Worm (Caenorhabditis elegans) whole organism, L4 larva: ENCODE results near the gene Y67D8C.6.

Experiments used
- D1046.2 ChIP-seq: fragments of 200-800 bp; sonication (Bioruptor generic); IDR thresholded peaks from 2 replicates; pipeline ENCODE4 v1.3.6; 2022; ENCODE audit warnings: missing genetic modification characterization, missing compliant biosample characterization
- Y48G9A.11 ChIP-seq: fragments of 200-800 bp; sonication (Bioruptor generic); IDR thresholded peaks from 2 replicates; pipeline ENCODE4 v1.3.6; 2022; ENCODE audit warnings: missing genetic modification reagents, missing genetic modification characterization, missing compliant biosample characterization
- Y75B8A.6 ChIP-seq: fragments of 200-800 bp; sonication (Bioruptor generic); IDR thresholded peaks from 2 replicates; pipeline ENCODE4 v1.3.6; 2022; ENCODE audit warnings: missing genetic modification reagents, missing genetic modification characterization, missing compliant biosample characterization
- aha-1 ChIP-seq: fragments of 150-350 bp; peaks from one replicate; lab custom pipeline; 2014; ENCODE audit warnings: missing biosample characterization, missing genetic modification characterization
- attf-4 ChIP-seq: sonication (generic microtip); optimal IDR thresholded peaks from 3 replicates; lab custom pipeline; 2017; ENCODE audit warnings: missing biosample characterization, missing genetic modification characterization
- ceh-44 ChIP-seq: fragments of 200-800 bp; sonication (Bioruptor generic); IDR thresholded peaks from 2 replicates; pipeline ENCODE4 v1.3.6; 2022; ENCODE audit warnings: missing genetic modification reagents, missing genetic modification characterization, missing compliant biosample characterization
- daf-12 ChIP-seq: fragments of 150-350 bp; optimal IDR thresholded peaks from 2 replicates; lab custom pipeline; 2014; ENCODE audit warnings: missing biosample characterization, missing genetic modification reagents, missing genetic modification characterization
- daf-16 ChIP-seq, 3 experiments: sonication (generic microtip); optimal IDR thresholded peaks; 2 replicates each; lab custom pipeline; 2016 to 2017; ENCODE audit warnings: missing genetic modification characterization in 3 of 3, missing genetic modification reagents in 3 of 3, mild to moderate bottlenecking in 2 of 3, missing compliant biosample characterization in 2 of 3, missing biosample characterization in 1 of 3, moderate library complexity in 1 of 3
- dmd-9 ChIP-seq: fragments of 200-800 bp; sonication (Bioruptor generic); IDR thresholded peaks from 2 replicates; pipeline ENCODE4 v1.3.6; 2022; ENCODE audit warnings: missing genetic modification reagents, missing genetic modification characterization, missing compliant biosample characterization
- duxl-1 ChIP-seq: sonication (generic microtip); optimal IDR thresholded peaks from 2 replicates; lab custom pipeline; 2016; ENCODE audit warnings: mild to moderate bottlenecking, missing genetic modification characterization, moderate library complexity, missing compliant biosample characterization; ENCODE audit not compliant: poor library complexity
- dve-1 ChIP-seq: sonication (generic microtip); optimal IDR thresholded peaks from 2 replicates; lab custom pipeline; 2017; ENCODE audit warnings: antibody characterized with exemption, mild to moderate bottlenecking, missing genetic modification characterization, missing compliant biosample characterization; ENCODE audit not compliant: insufficient read depth
- egl-27 ChIP-seq: sonication (generic microtip); optimal IDR thresholded peaks from 3 replicates; lab custom pipeline; 2017; ENCODE audit warnings: missing biosample characterization, missing genetic modification reagents, missing genetic modification characterization
- egl-43 ChIP-seq: fragments of 200-800 bp; sonication (Bioruptor generic); IDR thresholded peaks from 2 replicates; pipeline ENCODE4 v1.3.6; 2022; ENCODE audit warnings: missing genetic modification reagents, missing genetic modification characterization, missing compliant biosample characterization
- fkh-10 ChIP-seq: fragments of 150-350 bp; optimal IDR thresholded peaks from 2 replicates; lab custom pipeline; 2014; ENCODE audit warnings: missing biosample characterization, missing genetic modification reagents, missing genetic modification characterization
- hif-1 ChIP-seq, 2 experiments: sonication (generic microtip); optimal IDR thresholded peaks; 2 replicates each; lab custom pipeline; 2016 to 2017; ENCODE audit warnings: missing compliant biosample characterization in 2 of 2, missing genetic modification characterization in 2 of 2, missing genetic modification reagents in 2 of 2, missing genotype in 2 of 2, mild to moderate bottlenecking in 1 of 2
- hlh-30 ChIP-seq: sonication (generic microtip); optimal IDR thresholded peaks from 2 replicates; lab custom pipeline; 2017; ENCODE audit warnings: antibody characterized with exemption, mild to moderate bottlenecking, missing genetic modification characterization, missing compliant biosample characterization; ENCODE audit not compliant: insufficient read depth
- hmg-1.1 ChIP-seq: fragments of 200-800 bp; sonication (Bioruptor generic); IDR thresholded peaks from 2 replicates; pipeline ENCODE4 v1.3.6; 2022; ENCODE audit warnings: missing genetic modification reagents, missing genetic modification characterization, missing compliant biosample characterization
- lin-1 ChIP-seq: fragments of 200-800 bp; sonication (Bioruptor generic); IDR thresholded peaks from 2 replicates; pipeline ENCODE4 v1.3.6; 2022; ENCODE audit warnings: missing genetic modification reagents, missing genetic modification characterization, missing compliant biosample characterization
- lin-15B ChIP-seq: fragments of 150-350 bp; sonication (generic microtip); optimal IDR thresholded peaks from 3 replicates; lab custom pipeline; 2014; ENCODE audit warnings: missing biosample characterization, missing genetic modification characterization
- madf-9 ChIP-seq: fragments of 200-800 bp; sonication (Bioruptor generic); conservative IDR thresholded peaks from 2 replicates; pipeline ENCODE4 v1.3.6; 2022; ENCODE audit warnings: missing genetic modification reagents, missing genetic modification characterization, missing compliant biosample characterization
- mep-1 ChIP-seq: fragments of 150-350 bp; sonication (generic microtip); optimal IDR thresholded peaks from 3 replicates; lab custom pipeline; 2014; ENCODE audit warnings: missing biosample characterization, missing genetic modification characterization
- rbr-2 ChIP-seq: sonication (generic microtip); optimal IDR thresholded peaks from 2 replicates; lab custom pipeline; 2016; ENCODE audit warnings: missing genotype, missing genetic modification characterization, missing compliant biosample characterization
- sdz-12 ChIP-seq: fragments of 200-800 bp; sonication (Bioruptor generic); optimal IDR thresholded peaks from 2 replicates; lab custom pipeline; 2018; ENCODE audit warnings: mild to moderate bottlenecking, missing genetic modification characterization, missing compliant biosample characterization
- set-16 ChIP-seq: fragments of 200-800 bp; sonication (Bioruptor generic); IDR thresholded peaks from 2 replicates; pipeline ENCODE4 v1.3.6; 2022; ENCODE audit warnings: missing genetic modification reagents, missing genetic modification characterization, missing compliant biosample characterization
- snpc-1.2 ChIP-seq: fragments of 200-800 bp; sonication (Bioruptor generic); IDR thresholded peaks from 2 replicates; pipeline ENCODE4 v1.3.6; 2022; ENCODE audit warnings: missing genetic modification reagents, missing genetic modification characterization, missing compliant biosample characterization
- tra-1 ChIP-seq: fragments of 200-800 bp; sonication (Bioruptor generic); IDR thresholded peaks from 2 replicates; pipeline ENCODE4 v1.3.6; 2022; ENCODE audit warnings: missing genetic modification reagents, missing genetic modification characterization, missing compliant biosample characterization
- unc-62 ChIP-seq, 3 experiments: fragments of 150-350 bp in 1 of 3; sonication (generic microtip); optimal IDR thresholded peaks in 2 of 3; peaks in 1 of 3; 1 replicate in 1 of 3; 2 replicates in 2 of 3; lab custom pipeline; 2014 to 2017; ENCODE audit warnings: missing biosample characterization in 3 of 3, missing genetic modification characterization in 3 of 3, missing genetic modification reagents in 3 of 3, missing genotype in 1 of 3
- zip-11 ChIP-seq: fragments of 200-800 bp; sonication (Bioruptor generic); IDR thresholded peaks from 2 replicates; pipeline ENCODE4 v1.3.6; 2022; ENCODE audit warnings: missing genetic modification characterization, missing compliant biosample characterization
- zip-2 ChIP-seq: fragments of 150-350 bp; optimal IDR thresholded peaks from 2 replicates; lab custom pipeline; 2014; ENCODE audit warnings: missing biosample characterization, missing genetic modification characterization

Gene Y67D8C.6

DNA sequence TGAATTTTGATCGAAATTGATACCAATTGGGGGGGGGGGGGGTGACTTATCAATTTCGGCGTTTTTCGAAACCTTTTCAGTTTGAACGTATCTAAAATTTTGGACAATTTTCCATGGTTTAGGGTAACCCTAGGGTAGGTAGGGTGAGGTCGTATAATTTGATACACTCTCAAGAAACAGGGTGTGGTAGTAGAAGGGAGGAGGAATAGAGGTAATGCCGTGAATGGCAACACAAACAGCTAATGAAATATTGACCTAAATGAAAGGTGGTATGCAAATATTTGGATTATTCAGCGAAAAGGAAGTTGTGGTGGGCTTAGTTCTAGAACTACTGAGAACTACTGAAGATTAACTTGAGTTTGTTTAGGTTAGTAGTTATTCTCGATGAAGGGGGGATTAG is 29.8 kb upstream of the Y67D8C.6 start:
- peak; percentile 95 for TF ChIP-seq aha-1 (tag; lab: Kevin White, UChicago)
- no peak for TF ChIP-seq daf-12 (tag; lab: Kevin White, UChicago)
- TF ChIP-seq, all 104 proteins: peak for 1

DNA sequence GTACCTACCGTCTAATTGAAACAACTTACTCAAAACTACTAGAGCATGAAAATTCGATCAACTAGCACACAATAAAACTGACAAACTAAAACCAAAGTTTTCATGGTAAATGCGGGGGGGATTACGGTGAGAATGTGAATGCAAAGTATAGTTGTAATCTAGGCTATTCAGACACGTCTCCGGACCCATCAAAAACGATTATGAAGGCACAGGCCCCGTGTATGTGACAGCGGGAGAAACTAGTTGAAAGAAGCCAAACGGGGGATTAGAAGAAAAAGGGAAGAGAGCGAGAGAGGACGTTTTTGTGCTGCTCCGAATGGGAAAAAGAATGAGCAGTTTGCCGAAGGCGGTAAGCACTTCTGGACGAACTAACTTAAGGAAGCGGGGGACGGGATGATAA is 27.9 kb upstream of the Y67D8C.6 start:
- TF ChIP-seq lin-1 (GFP tag; lab: Robert Waterston, UW), result no peak
- no peak for TF ChIP-seq lin-15B

DNA sequence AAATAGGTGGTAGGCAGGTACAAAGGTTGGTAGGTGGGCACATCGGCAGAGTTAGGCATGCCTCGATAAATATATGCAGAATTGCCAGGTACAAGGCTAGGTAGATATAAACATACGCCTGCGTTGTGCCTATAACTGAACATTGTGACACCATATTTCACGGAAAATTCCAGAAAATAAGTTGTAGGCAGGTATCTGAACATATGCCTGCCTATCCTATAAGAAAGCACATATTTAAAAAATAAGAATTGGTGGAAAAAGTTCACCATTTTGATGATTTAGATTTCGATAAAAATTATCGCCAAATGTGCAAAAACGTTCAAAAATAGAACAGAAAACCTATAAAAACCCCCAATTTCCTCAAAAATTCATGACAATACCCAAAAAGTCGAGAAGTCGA is 26.4 kb upstream of the Y67D8C.6 start:
- TF ChIP-seq unc-62 (GFP tag; optimal IDR thresholded peaks at IDR 0.05 in 1 of 2; lab: Kevin White, UChicago) (peak in 1 of 2 experiments; percentile 91), unc-62 (tag; optimal IDR thresholded peaks at IDR 0.05; lab: Kevin White, UChicago) (no peak), dmd-9 (GFP tag; lab: Robert Waterston, UW) (no peak), aha-1 (tag; lab: Kevin White, UChicago) (peak; percentile 70)
- TF ChIP-seq, all 104 proteins: peak for 2

- TF ChIP-seq ceh-44 (no peak), dve-1 (tag; lab: Kevin White, UChicago) (no peak), madf-9 (GFP tag; lab: Robert Waterston, UW) (no peak), duxl-1 (no peak), mep-1 (tag; lab: Kevin White, UChicago) (no peak), fkh-10 (GFP tag; lab: Kevin White, UChicago) (no peak), rbr-2 (tag; lab: Kevin White, UChicago) (no peak), sdz-12 (no peak), Y48G9A.11 (GFP tag; lab: Robert Waterston, UW) (no peak), daf-16 (GFP tag; optimal IDR thresholded peaks at IDR 0.05; lab: Kevin White, UChicago) (no peak), daf-16 (tag; optimal IDR thresholded peaks at IDR 0.05; lab: Kevin White, UChicago) (no peak), egl-27 (tag; lab: Kevin White, UChicago) (no peak), egl-43 (GFP tag; lab: Robert Waterston, UW) (no peak), tra-1 (GFP tag; lab: Robert Waterston, UW) (no peak), snpc-1.2 (GFP tag; lab: Robert Waterston, UW) (no peak), hif-1 (tag; optimal IDR thresholded peaks at IDR 0.05; lab: Kevin White, UChicago) (no peak), zip-2 (tag; lab: Kevin White, UChicago) (no peak), hmg-1.1 (GFP tag; lab: Robert Waterston, UW) (no peak), hlh-30 (tag; lab: Kevin White, UChicago) (no peak), zip-11 (no peak), attf-4 (tag; lab: Kevin White, UChicago) (no peak)
These were observed 23.6 kb upstream of the Y67D8C.6 start, which contains the start of gene Y67D8C.9 for ce11 chrIV:3086825-3087224. TSS of gene Y67D8C.9 (minus strand) at chrIV:3086925.

DNA sequence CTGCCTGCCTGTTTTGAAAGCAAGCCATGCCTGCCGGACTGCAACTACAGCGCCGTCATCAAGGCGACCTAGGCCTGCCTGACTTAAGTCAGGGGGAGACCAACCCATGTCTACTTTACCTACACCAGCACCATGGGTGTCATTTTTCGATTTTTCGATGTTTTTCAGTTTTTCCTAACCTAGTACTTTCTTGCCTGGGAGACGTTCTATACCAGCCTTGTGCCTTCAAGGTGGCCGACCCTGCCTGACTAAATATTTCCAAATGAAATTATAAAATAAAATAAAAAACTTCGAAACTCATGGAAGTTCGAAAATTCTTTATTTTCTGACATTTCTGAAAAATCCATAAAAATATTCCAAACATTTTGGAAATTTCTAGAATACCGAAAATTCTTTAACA is 13.6 kb upstream of the Y67D8C.6 start:
- peak in 1 of 2 experiments; percentile 90 for TF ChIP-seq unc-62 (GFP tag; optimal IDR thresholded peaks at IDR 0.05 in 1 of 2; lab: Kevin White, UChicago)
- no peak for TF ChIP-seq unc-62 (tag; optimal IDR thresholded peaks at IDR 0.05; lab: Kevin White, UChicago)
- 0 out of 2 replicates have a peak, but pooled peaks have one; percentile 43 for TF ChIP-seq D1046.2 (GFP tag; lab: Robert Waterston, UW)
- TF ChIP-seq aha-1 (tag; lab: Kevin White, UChicago), result peak; percentile 80
- no peak for TF ChIP-seq set-16 (GFP tag; lab: Robert Waterston, UW)

DNA sequence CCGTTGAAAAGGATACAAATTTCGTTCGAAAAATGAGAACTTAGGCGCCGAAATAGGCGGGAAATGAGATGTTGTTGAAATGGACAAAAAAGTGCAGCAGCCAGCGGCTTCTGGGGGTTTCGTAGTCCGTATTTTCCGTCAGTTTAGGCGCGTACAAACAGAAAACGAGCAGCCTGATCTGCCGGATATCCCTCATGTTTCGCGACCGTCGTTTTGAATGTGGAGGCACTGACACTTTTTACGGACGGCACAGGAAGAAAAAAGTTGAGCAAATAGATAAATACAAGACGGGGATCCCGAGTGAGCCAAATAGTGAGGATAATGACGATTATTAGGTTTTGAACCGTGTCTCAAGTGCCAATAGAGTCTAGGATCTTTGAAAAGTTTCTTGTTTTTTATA is 13.0 kb upstream of the Y67D8C.6 start, which contains the start of gene Y67D8C.22:
Gene Y67D8C.22 (minus strand): TSS at position 101 of the 400 bp plus-strand sequence.
- TF ChIP-seq Y75B8A.6 (GFP tag; lab: Robert Waterston, UW), result no peak
- no peak for TF ChIP-seq lin-1 (GFP tag; lab: Robert Waterston, UW)
- TF ChIP-seq aha-1 (tag; lab: Kevin White, UChicago), result peak; percentile 72
